Worm (Caenorhabditis elegans) whole organism, L2 larva: ENCODE measurements around the gene C17F4.3.

Experiments used
- F13H6.1 ChIP-seq: sonication (generic microtip); optimal IDR thresholded peaks from 2 replicates; lab custom pipeline; 2016; ENCODE audit warnings: missing genetic modification characterization, missing compliant biosample characterization
- R02D3.7 ChIP-seq: fragments of 150-350 bp; optimal IDR thresholded peaks from 2 replicates; lab custom pipeline; 2014; ENCODE audit warnings: missing biosample characterization, missing genetic modification characterization
- Y55F3AM.14 ChIP-seq: fragments of 200-800 bp; sonication (Bioruptor generic); optimal IDR thresholded peaks from 2 replicates; lab custom pipeline; 2018; ENCODE audit warnings: mild to moderate bottlenecking, missing genetic modification characterization, missing compliant biosample characterization
- ZK546.5 ChIP-seq: sonication (generic microtip); optimal IDR thresholded peaks from 2 replicates; lab custom pipeline; 2017; ENCODE audit warnings: missing biosample characterization, missing genetic modification characterization
- ama-1 ChIP-seq: fragments of 150-350 bp; optimal IDR thresholded peaks from 2 replicates; lab custom pipeline; 2018; ENCODE audit warnings: inconsistent platforms
- blmp-1 ChIP-seq: sonication (generic microtip); optimal IDR thresholded peaks from 2 replicates; lab custom pipeline; 2017; ENCODE audit warnings: missing genetic modification characterization, mild to moderate bottlenecking, missing compliant biosample characterization, antibody characterized with exemption, moderate library complexity; ENCODE audit not compliant: insufficient read depth
- ceh-16 ChIP-seq: fragments of 150-350 bp; optimal IDR thresholded peaks from 2 replicates; lab custom pipeline; 2014; ENCODE audit warnings: missing biosample characterization, missing genetic modification characterization
- crh-2 ChIP-seq: sonication (generic microtip); optimal IDR thresholded peaks from 2 replicates; lab custom pipeline; 2017; ENCODE audit warnings: missing biosample characterization, missing genetic modification characterization
- dmd-4 ChIP-seq: sonication (generic microtip); optimal IDR thresholded peaks from 2 replicates; lab custom pipeline; 2017; ENCODE audit warnings: missing biosample characterization, missing genetic modification characterization
- egl-27 ChIP-seq: sonication (generic microtip); optimal IDR thresholded peaks from 3 replicates; lab custom pipeline; 2017; ENCODE audit warnings: missing biosample characterization, missing genetic modification reagents, missing genetic modification characterization
- elt-1 ChIP-seq: fragments of 150-350 bp; optimal IDR thresholded peaks from 2 replicates; lab custom pipeline; 2014; ENCODE audit warnings: missing biosample characterization, missing genetic modification characterization
- elt-3 ChIP-seq: sonication (generic microtip); optimal IDR thresholded peaks from 2 replicates; lab custom pipeline; 2017; ENCODE audit warnings: missing biosample characterization, missing genetic modification characterization
- fos-1 ChIP-seq: fragments of 150-350 bp; optimal IDR thresholded peaks from 2 replicates; lab custom pipeline; 2014; ENCODE audit warnings: missing biosample characterization, missing genetic modification characterization
- gmeb-1 ChIP-seq: fragments of 150-350 bp; optimal IDR thresholded peaks from 2 replicates; lab custom pipeline; 2014; ENCODE audit warnings: missing biosample characterization, missing genetic modification characterization
- lin-11 ChIP-seq: fragments of 150-350 bp; sonication (generic microtip); optimal IDR thresholded peaks from 2 replicates; lab custom pipeline; 2014; ENCODE audit warnings: missing biosample characterization, missing genetic modification characterization, inconsistent platforms, mixed read lengths
- lin-13 ChIP-seq: fragments of 150-350 bp; optimal IDR thresholded peaks from 2 replicates; lab custom pipeline; 2014; ENCODE audit warnings: missing biosample characterization, missing genetic modification reagents, missing genetic modification characterization
- lin-39 ChIP-seq: fragments of 150-350 bp; optimal IDR thresholded peaks from 2 replicates; lab custom pipeline; 2014; ENCODE audit warnings: missing biosample characterization, missing genetic modification reagents, missing genetic modification characterization
- lsy-2 ChIP-seq, 2 experiments: fragments of 150-350 bp in 1 of 2; sonication (generic microtip) in 1 of 2; optimal IDR thresholded peaks; 2 replicates each; lab custom pipeline; 2014 to 2017; ENCODE audit warnings: missing biosample characterization in 2 of 2, missing genetic modification characterization in 2 of 2
- mbf-1 ChIP-seq: sonication (generic microtip); optimal IDR thresholded peaks from 2 replicates; lab custom pipeline; 2017; ENCODE audit warnings: missing biosample characterization, missing genetic modification characterization
- mdl-1 ChIP-seq, 2 experiments: fragments of 150-350 bp in 1 of 2; sonication (generic microtip) in 1 of 2; optimal IDR thresholded peaks; 2 replicates each; lab custom pipeline; 2017; ENCODE audit warnings: missing biosample characterization in 2 of 2, missing genetic modification characterization in 2 of 2
- nhr-10 ChIP-seq: sonication (generic microtip); optimal IDR thresholded peaks from 2 replicates; lab custom pipeline; 2017; ENCODE audit warnings: missing biosample characterization, missing genetic modification characterization
- nhr-11 ChIP-seq: fragments of 150-350 bp; optimal IDR thresholded peaks from 2 replicates; lab custom pipeline; 2014; ENCODE audit warnings: missing biosample characterization, missing genetic modification characterization
- nhr-12 ChIP-seq: fragments of 150-350 bp; optimal IDR thresholded peaks from 2 replicates; lab custom pipeline; 2014; ENCODE audit warnings: missing biosample characterization, missing genetic modification characterization
- nhr-129 ChIP-seq: fragments of 150-350 bp; optimal IDR thresholded peaks from 2 replicates; lab custom pipeline; 2014; ENCODE audit warnings: missing biosample characterization, missing genetic modification characterization
- nhr-21 ChIP-seq: fragments of 150-350 bp; optimal IDR thresholded peaks from 2 replicates; lab custom pipeline; 2014; ENCODE audit warnings: missing biosample characterization, missing genetic modification characterization
- nhr-23 ChIP-seq: fragments of 150-350 bp; optimal IDR thresholded peaks from 2 replicates; lab custom pipeline; 2014; ENCODE audit warnings: missing biosample characterization, missing genetic modification reagents, missing genetic modification characterization
- nhr-237 ChIP-seq: fragments of 150-350 bp; optimal IDR thresholded peaks from 2 replicates; lab custom pipeline; 2014; ENCODE audit warnings: missing biosample characterization, missing genetic modification characterization
- nhr-25 ChIP-seq: fragments of 150-350 bp; sonication (generic microtip); optimal IDR thresholded peaks from 3 replicates; lab custom pipeline; 2014; ENCODE audit warnings: missing biosample characterization, missing genetic modification characterization
- nhr-6 ChIP-seq: fragments of 150-350 bp; optimal IDR thresholded peaks from 2 replicates; lab custom pipeline; 2014; ENCODE audit warnings: missing biosample characterization, missing genetic modification characterization
- nhr-77 ChIP-seq: fragments of 150-350 bp; optimal IDR thresholded peaks from 2 replicates; lab custom pipeline; 2014; ENCODE audit warnings: missing biosample characterization, missing genetic modification characterization
- sem-4 ChIP-seq: fragments of 150-350 bp; optimal IDR thresholded peaks from 2 replicates; lab custom pipeline; 2014; ENCODE audit warnings: missing biosample characterization, missing genetic modification reagents, missing genetic modification characterization
- sma-3 ChIP-seq: sonication (generic microtip); optimal IDR thresholded peaks from 2 replicates; lab custom pipeline; 2016; ENCODE audit warnings: missing genetic modification reagents, missing genetic modification characterization, missing compliant biosample characterization
- sma-9 ChIP-seq, 2 experiments: fragments of 150-350 bp in 1 of 2; sonication (generic microtip) in 1 of 2; optimal IDR thresholded peaks; 2 replicates each; lab custom pipeline; 2014 to 2016; ENCODE audit warnings: missing genetic modification characterization in 2 of 2, mild to moderate bottlenecking in 1 of 2, missing biosample characterization in 1 of 2, missing compliant biosample characterization in 1 of 2, missing genetic modification reagents in 1 of 2, moderate library complexity in 1 of 2
- unc-62 ChIP-seq: fragments of 150-350 bp; optimal IDR thresholded peaks from 2 replicates; lab custom pipeline; 2014; ENCODE audit warnings: missing biosample characterization, missing genetic modification reagents, missing genetic modification characterization
- zag-1 ChIP-seq: fragments of 150-350 bp; optimal IDR thresholded peaks from 2 replicates; lab custom pipeline; 2014; ENCODE audit warnings: missing biosample characterization, missing genetic modification characterization
- ztf-1 ChIP-seq: fragments of 200-800 bp; sonication (Bioruptor generic); conservative IDR thresholded peaks from 2 replicates; pipeline ENCODE4 v1.3.6; 2022; ENCODE audit warnings: missing genetic modification characterization, missing compliant biosample characterization
- ztf-11 ChIP-seq: sonication (generic microtip); optimal IDR thresholded peaks from 2 replicates; lab custom pipeline; 2017; ENCODE audit warnings: missing biosample characterization, missing genetic modification characterization
- ztf-4 ChIP-seq: fragments of 150-350 bp; optimal IDR thresholded peaks from 2 replicates; lab custom pipeline; 2014; ENCODE audit warnings: missing biosample characterization, missing genetic modification characterization

C17F4.3 gene

DNA sequence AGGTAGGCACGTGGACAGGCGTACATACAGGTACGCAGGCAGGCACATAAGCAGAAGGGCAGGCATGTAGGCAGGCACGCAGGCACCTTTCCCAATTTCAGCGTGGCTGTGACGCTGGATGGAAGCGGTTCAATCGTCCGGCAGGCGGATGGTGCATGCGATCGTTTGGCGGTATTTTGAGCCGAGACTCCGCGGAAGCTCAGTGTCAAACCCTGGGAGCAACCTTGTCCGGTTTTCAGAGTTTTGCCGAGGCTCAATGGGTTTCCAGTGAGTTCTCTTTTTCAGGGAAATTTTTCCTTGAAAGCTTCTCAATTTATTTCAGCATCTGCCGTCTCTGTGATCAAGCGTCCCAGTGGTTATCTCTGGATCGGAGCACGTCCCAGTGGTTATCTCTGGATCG, 9.9 kb downstream of the C17F4.3 start:
- TF ChIP-seq nhr-21 (tag; lab: Kevin White, UChicago) (no peak), unc-62 (GFP tag; lab: Kevin White, UChicago) (no peak), fos-1 (no peak), nhr-23 (no peak), R02D3.7 (tag; lab: Kevin White, UChicago) (no peak), nhr-25 (no peak), nhr-10 (tag; lab: Kevin White, UChicago) (no peak), dmd-4 (tag; lab: Kevin White, UChicago) (no peak), zag-1 (tag; lab: Kevin White, UChicago) (no peak), mdl-1 (tag; optimal IDR thresholded peaks at IDR 0.05; lab: Kevin White, UChicago) (no peak)

DNA sequence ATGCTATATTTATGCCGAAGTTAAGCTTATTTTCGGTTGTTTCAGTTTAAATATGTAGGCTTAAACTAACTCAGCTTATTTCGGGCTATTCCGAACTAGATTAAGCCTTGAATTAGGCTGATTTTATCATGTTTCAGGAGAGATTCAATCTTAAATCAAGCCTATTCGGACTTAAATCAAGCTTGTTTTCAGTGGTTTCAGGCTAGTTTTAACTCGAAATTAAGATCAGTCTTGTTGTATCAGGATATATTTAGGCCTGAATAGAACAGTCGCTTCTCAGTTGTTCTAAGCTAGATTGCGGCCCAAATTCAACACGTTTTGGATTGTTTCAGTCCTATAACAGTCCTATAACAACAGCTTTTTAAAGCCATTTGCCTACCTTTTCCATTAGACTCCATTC, 11.5 kb downstream of the C17F4.3 start:
- TF ChIP-seq ztf-1 (GFP tag; lab: Robert Waterston, UW) (no peak), ZK546.5 (tag; lab: Kevin White, UChicago) (no peak), elt-3 (no peak), nhr-21 (tag; lab: Kevin White, UChicago) (no peak), blmp-1 (tag; lab: Kevin White, UChicago) (no peak), nhr-12 (tag; lab: Kevin White, UChicago) (no peak)
- TF ChIP-seq, all 48 proteins: peak for 0

DNA sequence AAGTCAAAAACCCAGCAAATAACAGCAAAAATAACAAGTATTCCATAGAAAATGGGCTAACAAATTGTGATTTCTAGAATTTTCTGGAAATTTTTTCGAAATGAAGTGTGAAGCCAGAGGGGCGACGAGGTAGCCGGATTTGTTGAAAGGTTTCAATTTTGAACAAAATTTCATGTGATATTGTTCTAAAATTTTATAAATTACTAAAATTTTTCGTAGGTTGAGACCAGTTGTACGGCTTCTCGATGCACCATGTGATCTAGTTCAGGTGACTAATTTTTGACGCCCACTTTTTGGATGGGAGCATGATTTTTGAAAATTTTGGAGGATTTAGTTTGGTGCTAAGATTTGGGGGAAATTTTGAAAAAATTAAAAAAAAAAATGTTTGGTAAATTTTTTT, 18.9 kb downstream of the C17F4.3 start, which contains the start of gene gcy-19:
TSS of gene gcy-19 (minus strand) at position 101 of the 400 bp plus-strand sequence.
- TF ChIP-seq lsy-2 (tag; optimal IDR thresholded peaks at IDR 0.05; lab: Kevin White, UChicago), result no peak
- no peak for TF ChIP-seq Y55F3AM.14 (GFP tag; lab: Kevin White, UChicago)
- no peak for TF ChIP-seq sma-9 (GFP tag; optimal IDR thresholded peaks at IDR 0.05; lab: Kevin White, UChicago)
- no peak for TF ChIP-seq sma-9 (tag; optimal IDR thresholded peaks at IDR 0.05; lab: Kevin White, UChicago)

- TF ChIP-seq F13H6.1 (tag; lab: Kevin White, UChicago) (no peak), nhr-23 (no peak), lin-11 (no peak), nhr-77 (tag; lab: Kevin White, UChicago) (no peak), blmp-1 (tag; lab: Kevin White, UChicago) (no peak), zag-1 (tag; lab: Kevin White, UChicago) (no peak), nhr-10 (tag; lab: Kevin White, UChicago) (no peak), elt-1 (no peak), ceh-16 (no peak), crh-2 (tag; lab: Kevin White, UChicago) (no peak), sem-4 (tag; lab: Kevin White, UChicago) (no peak), Y55F3AM.14 (GFP tag; lab: Kevin White, UChicago) (no peak), nhr-6 (no peak), nhr-21 (tag; lab: Kevin White, UChicago) (no peak), sma-9 (GFP tag; optimal IDR thresholded peaks at IDR 0.05; lab: Kevin White, UChicago) (no peak), sma-9 (tag; optimal IDR thresholded peaks at IDR 0.05; lab: Kevin White, UChicago) (no peak), sma-3 (GFP tag; lab: Kevin White, UChicago) (no peak), nhr-129 (tag; lab: Kevin White, UChicago) (no peak), R02D3.7 (tag; lab: Kevin White, UChicago) (no peak)
- TF ChIP-seq, all 48 proteins: peak for 0
Measured at ce11 chrII:3262504-3262903, 22.2 kb downstream of the C17F4.3 start, which contains the start of gene F02E11.2. Gene F02E11.2 (plus strand): TSS chrII:3262804.

ce11 chrII:3264704-3265103, 24.4 kb downstream of the C17F4.3 start:
- no peak for TF ChIP-seq lin-39
- TF ChIP-seq nhr-11, result no peak
- TF ChIP-seq nhr-25, result no peak
- no peak for TF ChIP-seq nhr-10 (tag; lab: Kevin White, UChicago)
- TF ChIP-seq blmp-1 (tag; lab: Kevin White, UChicago), result no peak
- TF ChIP-seq ztf-11 (tag; lab: Kevin White, UChicago), result no peak
- TF ChIP-seq ama-1, result no peak
- TF ChIP-seq mbf-1 (tag; lab: Kevin White, UChicago), result no peak
- TF ChIP-seq Y55F3AM.14 (GFP tag; lab: Kevin White, UChicago), result no peak
- TF ChIP-seq nhr-237 (tag; lab: Kevin White, UChicago), result no peak
- no peak for TF ChIP-seq ztf-4 (tag; lab: Kevin White, UChicago)
- no peak for TF ChIP-seq sma-3 (GFP tag; lab: Kevin White, UChicago)
- no peak for TF ChIP-seq lin-13 (GFP tag; lab: Kevin White, UChicago)
- TF ChIP-seq egl-27, result no peak
- no peak for TF ChIP-seq gmeb-1 (tag; lab: Kevin White, UChicago)
- TF ChIP-seq nhr-77 (tag; lab: Kevin White, UChicago), result no peak
- TF ChIP-seq sem-4 (tag; lab: Kevin White, UChicago), result no peak
- TF ChIP-seq sma-9 (GFP tag; optimal IDR thresholded peaks at IDR 0.05; lab: Kevin White, UChicago), result no peak
- no peak for TF ChIP-seq sma-9 (tag; optimal IDR thresholded peaks at IDR 0.05; lab: Kevin White, UChicago)
